Fruit fly (Drosophila melanogaster): Measurements from ENCODE around the gene pns.

pns gene

DNA sequence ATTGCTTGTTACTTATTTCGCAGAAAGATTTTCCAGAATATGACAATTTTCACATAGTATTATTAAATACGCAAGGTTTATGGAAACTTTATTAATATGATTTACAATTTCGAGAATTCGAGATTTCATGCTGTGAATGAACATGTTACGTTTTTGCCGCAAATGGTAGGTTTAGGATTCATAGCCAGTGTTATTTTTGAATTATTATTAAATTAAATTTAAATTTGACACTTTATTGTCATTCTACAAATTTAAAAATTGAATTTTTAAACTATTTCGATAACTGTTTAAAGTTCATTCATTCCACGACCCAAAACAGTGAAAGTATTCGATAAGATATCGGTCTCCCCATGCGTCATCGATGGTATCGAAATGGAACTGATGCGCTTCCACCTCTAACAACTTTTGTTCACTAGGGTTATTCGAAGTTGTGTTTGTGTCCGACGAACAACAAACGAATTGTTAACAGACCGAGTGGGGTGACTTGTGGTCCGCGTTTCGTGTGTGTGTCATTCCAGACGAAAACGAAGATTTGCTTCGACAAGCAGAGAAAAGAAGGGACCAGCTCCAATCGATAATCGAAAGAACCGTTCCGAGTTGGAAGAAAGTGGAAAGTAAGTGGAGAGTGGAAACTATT is 8.9 kb downstream of the pns start, which contains the start of the genes CG32313 and Pcyt1:
Gene CG32313, minus strand, starts transcription at position 51 of the 637 bp plus-strand sequence.
Gene Pcyt1, plus strand, starts transcription at position 400 of the 637 bp plus-strand sequence.
- no peak for TF ChIP-seq Stat92E (GFP tag; optimal IDR thresholded peaks at IDR 0.05)
- peak; percentile 76 for TF ChIP-seq gro (GFP tag; optimal IDR thresholded peaks at IDR 0.05)
- TF ChIP-seq CG14860 (GFP tag; IDR thresholded peaks at IDR 0.05; ENCODE audit: partially characterized antibody) = peak; percentile 86
- TF ChIP-seq CG14014 (GFP tag; IDR thresholded peaks at IDR 0.05) = no peak
- no peak for TF ChIP-seq HLH54F (GFP tag; optimal IDR thresholded peaks at IDR 0.05)
- no peak for TF ChIP-seq aop (GFP tag; IDR thresholded peaks at IDR 0.05)
- peak; percentile 71; the same call in 1 of the 2 replicates for TF ChIP-seq chm (GFP tag; IDR thresholded peaks at IDR 0.05)
- TF ChIP-seq CG11456 (GFP tag; IDR thresholded peaks at IDR 0.05) = no peak
- no peak for TF ChIP-seq az2 (GFP tag; optimal IDR thresholded peaks at IDR 0.05)
- peak; percentile 61 for TF ChIP-seq Deaf1 (tag; optimal IDR thresholded peaks at IDR 0.05)
- TF ChIP-seq MBD-R2 (GFP tag; IDR thresholded peaks at IDR 0.05) = peak; percentile 45
- no peak for TF ChIP-seq unpg (GFP tag; optimal IDR thresholded peaks at IDR 0.05)
- TF ChIP-seq D19A (tag; optimal IDR thresholded peaks at IDR 0.05) = no peak
- TF ChIP-seq CG4360 (GFP tag; IDR thresholded peaks at IDR 0.05) = no peak
- peak; percentile 18 for TF ChIP-seq CG15269 (tag; optimal IDR thresholded peaks at IDR 0.05)
- TF ChIP-seq CG12155 (GFP tag; optimal IDR thresholded peaks at IDR 0.05) = peak; percentile 12
- no peak for TF ChIP-seq CG5953 (GFP tag; IDR thresholded peaks at IDR 0.05)
- TF ChIP-seq Xbp1 (GFP tag; optimal IDR thresholded peaks at IDR 0.05) = peak; percentile 21
- TF ChIP-seq CG6254 (GFP tag; optimal IDR thresholded peaks at IDR 0.05) = no peak
- 0 out of 2 replicates have a peak, but pooled peaks have one; percentile 5 for TF ChIP-seq CG32532 (GFP tag; IDR thresholded peaks at IDR 0.05)
- peak; percentile 94 for TF ChIP-seq Bgb (GFP tag; IDR thresholded peaks at IDR 0.05; ENCODE audit: partially characterized antibody)
- TF ChIP-seq Max (GFP tag; optimal IDR thresholded peaks at IDR 0.05) = peak; percentile 22
- peak; percentile 56; the same call in 1 of the 3 replicates for TF ChIP-seq ci (GFP tag; IDR thresholded peaks at IDR 0.05)
- peak; percentile 77 for TF ChIP-seq zen2 (GFP tag; IDR thresholded peaks at IDR 0.05; ENCODE audit: partially characterized antibody)
- TF ChIP-seq chif (GFP tag; optimal IDR thresholded peaks at IDR 0.05) = no peak
- TF ChIP-seq vvl (GFP tag; IDR thresholded peaks at IDR 0.05) = peak; percentile 35
- peak; percentile 0 for TF ChIP-seq BtbVII (GFP tag; optimal IDR thresholded peaks at IDR 0.05)
- TF ChIP-seq CG6654 (GFP tag; optimal IDR thresholded peaks at IDR 0.05) = no peak
- peak; percentile 79 for TF ChIP-seq hb (GFP tag; IDR thresholded peaks at IDR 0.05; ENCODE audit: partially characterized antibody)
- no peak for TF ChIP-seq CG31365 (tag; optimal IDR thresholded peaks at IDR 0.05)
- TF ChIP-seq dati (GFP tag; IDR thresholded peaks at IDR 0.05) = no peak
- TF ChIP-seq klu (GFP tag; IDR thresholded peaks at IDR 0.05) = no peak
- TF ChIP-seq CG8388 (GFP tag; optimal IDR thresholded peaks at IDR 0.05) = no peak
- peak; percentile 11 for TF ChIP-seq gsb-n (tag; optimal IDR thresholded peaks at IDR 0.05)
- peak; percentile 63 for TF ChIP-seq CG17912 (GFP tag; optimal IDR thresholded peaks at IDR 0.05)
- TF ChIP-seq scrt (GFP tag; optimal IDR thresholded peaks at IDR 0.05) = peak; percentile 35
- peak; percentile 82 for TF ChIP-seq sna (GFP tag; IDR thresholded peaks at IDR 0.05; ENCODE audit: partially characterized antibody)
- 0 out of 2 replicates have a peak, but pooled peaks have one; percentile 27 for TF ChIP-seq wdn (GFP tag; IDR thresholded peaks at IDR 0.05)
- peak in 1 of 2 experiments; percentile 6 for TF ChIP-seq bsh (GFP tag; optimal IDR thresholded peaks at IDR 0.05)
- peak; percentile 17 for TF ChIP-seq CG12942 (GFP tag; optimal IDR thresholded peaks at IDR 0.05)
- TF ChIP-seq Ptx1 (GFP tag; IDR thresholded peaks at IDR 0.05) = no peak
- peak; percentile 85 for TF ChIP-seq Dll (GFP tag; IDR thresholded peaks at IDR 0.05; ENCODE audit: partially characterized antibody)
- TF ChIP-seq cg (GFP tag; optimal IDR thresholded peaks at IDR 0.05) = peak; percentile 35
- no peak for TF ChIP-seq CG3726 (GFP tag; IDR thresholded peaks at IDR 0.05)
- TF ChIP-seq emc (GFP tag; optimal IDR thresholded peaks at IDR 0.05) = no peak
- TF ChIP-seq Hey (tag; optimal IDR thresholded peaks at IDR 0.05) = no peak
- TF ChIP-seq CG2129 (GFP tag; IDR thresholded peaks at IDR 0.05; ENCODE audit: partially characterized antibody) = peak; percentile 73
- TF ChIP-seq mirr (GFP tag; optimal IDR thresholded peaks at IDR 0.05) = peak; percentile 53
- TF ChIP-seq CG4424 (GFP tag; optimal IDR thresholded peaks at IDR 0.05) = peak; percentile 6

Data from whole organism, embryonic.